Fruit fly (Drosophila melanogaster) whole organism, wandering third instar larva: ENCODE results near the gene del.

Source experiments
- CG32264 ChIP-seq: fragments of 200-800 bp; sonication (Bioruptor generic); optimal IDR thresholded peaks from 2 replicates; lab custom pipeline; 2016; ENCODE audit warnings: missing biosample characterization, missing genetic modification characterization
- Hnf4 ChIP-seq: fragments of 200-800 bp; sonication (Bioruptor generic); optimal IDR thresholded peaks from 2 replicates; lab custom pipeline; 2016; ENCODE audit warnings: missing biosample characterization, mild to moderate bottlenecking, missing genetic modification characterization
- Hr78 ChIP-seq: fragments of >200 bp; optimal IDR thresholded peaks from 2 replicates; lab custom pipeline; 2017; ENCODE audit warnings: missing biosample characterization, missing genetic modification characterization
- Myc ChIP-seq: fragments of >200 bp; optimal IDR thresholded peaks from 2 replicates; lab custom pipeline; 2017
- Sp1 ChIP-seq: fragments of 200-800 bp; sonication (Bioruptor generic); optimal IDR thresholded peaks from 3 replicates; lab custom pipeline; 2019; ENCODE audit warnings: missing biosample characterization, mild to moderate bottlenecking, missing genetic modification characterization, moderate library complexity
- pan ChIP-seq: fragments of >200 bp; optimal IDR thresholded peaks from 2 replicates; lab custom pipeline; 2017
- woc ChIP-seq: sonication (Bioruptor generic); optimal IDR thresholded peaks from 2 replicates; lab custom pipeline; 2016; ENCODE audit warnings: missing biosample characterization, mild to moderate bottlenecking, missing genetic modification characterization

dm6 chr2L:21196511-21196910 is 48.2 kb upstream of the del start:
- TF ChIP-seq pan (lab: Kevin White, UChicago) (no peak), Myc (lab: Kevin White, UChicago) (no peak), CG32264 (GFP tag; lab: Kevin White, UChicago) (no peak), Hr78 (no peak), woc (GFP tag; lab: Kevin White, UChicago) (no peak), Hnf4 (GFP tag; lab: Kevin White, UChicago) (no peak), Sp1 (GFP tag; lab: Kevin White, UChicago) (no peak)
